Worm (Caenorhabditis elegans) whole organism, L3 larva: ENCODE data around the gene Y75B7B.2.
A peak's percentile ranks its signal among the peaks of the same experiment; 100 is the strongest.

Experiments used
- ZK546.5 ChIP-seq: sonication (generic microtip); optimal IDR thresholded peaks from 2 replicates; lab custom pipeline; 2017; ENCODE audit warnings: missing biosample characterization, missing genetic modification characterization
- ceh-16 ChIP-seq: sonication (generic microtip); optimal IDR thresholded peaks from 2 replicates; lab custom pipeline; 2017; ENCODE audit warnings: missing biosample characterization, missing genetic modification characterization
- ceh-9 ChIP-seq: sonication (generic microtip); optimal IDR thresholded peaks from 2 replicates; lab custom pipeline; 2018; ENCODE audit warnings: missing biosample characterization, missing genetic modification characterization
- daf-12 ChIP-seq: fragments of 150-350 bp; optimal IDR thresholded peaks from 2 replicates; lab custom pipeline; 2014; ENCODE audit warnings: missing biosample characterization, missing genetic modification reagents, missing genetic modification characterization
- egl-5 ChIP-seq: fragments of 150-350 bp; optimal IDR thresholded peaks from 2 replicates; lab custom pipeline; 2017; ENCODE audit warnings: missing biosample characterization, missing genetic modification reagents, missing genetic modification characterization, inconsistent platforms
- elt-1 ChIP-seq: fragments of 150-350 bp; optimal IDR thresholded peaks from 2 replicates; lab custom pipeline; 2014; ENCODE audit warnings: missing biosample characterization, missing genetic modification characterization
- elt-2 ChIP-seq: sonication (generic microtip); optimal IDR thresholded peaks from 2 replicates; lab custom pipeline; 2016; ENCODE audit warnings: missing genetic modification reagents, mild to moderate bottlenecking, missing genetic modification characterization, missing compliant biosample characterization
- elt-3 ChIP-seq, 3 experiments: fragments of 150-350 bp in 1 of 3; sonication (generic microtip) in 2 of 3; optimal IDR thresholded peaks; 2 replicates in 2 of 3; 4 replicates in 1 of 3; lab custom pipeline; 2014 to 2017; ENCODE audit warnings: missing biosample characterization in 3 of 3, missing genetic modification characterization in 3 of 3
- eor-1 ChIP-seq, 2 experiments: fragments of 150-350 bp; optimal IDR thresholded peaks; 2 replicates each; lab custom pipeline; 2014 to 2018; ENCODE audit warnings: missing biosample characterization in 2 of 2, missing genetic modification characterization in 2 of 2
- fkh-10 ChIP-seq: sonication (generic microtip); optimal IDR thresholded peaks from 2 replicates; lab custom pipeline; 2017; ENCODE audit warnings: missing biosample characterization, missing genetic modification reagents, missing genetic modification characterization
- fkh-2 ChIP-seq: fragments of 150-350 bp; optimal IDR thresholded peaks from 2 replicates; lab custom pipeline; 2014; ENCODE audit warnings: missing biosample characterization, missing genetic modification reagents, missing genetic modification characterization
- fos-1 ChIP-seq: fragments of 150-350 bp; optimal IDR thresholded peaks from 2 replicates; lab custom pipeline; 2014; ENCODE audit warnings: missing biosample characterization, missing genetic modification characterization
- hmg-11 ChIP-seq: sonication (generic microtip); optimal IDR thresholded peaks from 2 replicates; lab custom pipeline; 2016; ENCODE audit warnings: missing genetic modification characterization, missing compliant biosample characterization
- lin-15B ChIP-seq: fragments of 150-350 bp; optimal IDR thresholded peaks from 2 replicates; lab custom pipeline; 2014; ENCODE audit warnings: missing biosample characterization, missing genetic modification characterization
- lin-39 ChIP-seq: fragments of 150-350 bp; optimal IDR thresholded peaks from 2 replicates; lab custom pipeline; 2018; ENCODE audit warnings: missing biosample characterization, missing genetic modification reagents, missing genetic modification characterization
- lsy-12 ChIP-seq: sonication (generic microtip); optimal IDR thresholded peaks from 2 replicates; lab custom pipeline; 2016; ENCODE audit warnings: mild to moderate bottlenecking, missing genetic modification characterization, missing compliant biosample characterization
- mdl-1 ChIP-seq: fragments of 150-350 bp; optimal IDR thresholded peaks from 2 replicates; lab custom pipeline; 2014; ENCODE audit warnings: missing biosample characterization, missing genetic modification characterization
- mml-1 ChIP-seq: fragments of 150-350 bp; sonication (generic microtip); optimal IDR thresholded peaks from 3 replicates; lab custom pipeline; 2014; ENCODE audit warnings: missing biosample characterization, missing genetic modification characterization
- nfya-1 ChIP-seq: sonication (generic microtip); optimal IDR thresholded peaks from 2 replicates; lab custom pipeline; 2017; ENCODE audit warnings: missing genetic modification characterization, mild to moderate bottlenecking, missing compliant biosample characterization, antibody characterized with exemption, moderate library complexity; ENCODE audit not compliant: insufficient read depth
- nhr-12 ChIP-seq: fragments of 150-350 bp; optimal IDR thresholded peaks from 2 replicates; lab custom pipeline; 2014; ENCODE audit warnings: missing biosample characterization, missing genetic modification characterization
- nhr-23 ChIP-seq: fragments of 150-350 bp; optimal IDR thresholded peaks from 2 replicates; lab custom pipeline; 2014; ENCODE audit warnings: missing biosample characterization, missing genetic modification reagents, missing genetic modification characterization
- nhr-25 ChIP-seq: sonication (generic microtip); optimal IDR thresholded peaks from 2 replicates; lab custom pipeline; 2017; ENCODE audit warnings: missing biosample characterization, missing genetic modification characterization
- nhr-28 ChIP-seq: fragments of 150-350 bp; optimal IDR thresholded peaks from 2 replicates; lab custom pipeline; 2014; ENCODE audit warnings: missing biosample characterization, missing genetic modification characterization
- nhr-43 ChIP-seq: sonication (generic microtip); optimal IDR thresholded peaks from 2 replicates; lab custom pipeline; 2016; ENCODE audit warnings: mild to moderate bottlenecking, missing genetic modification characterization, missing compliant biosample characterization; ENCODE audit not compliant: poor library complexity, severe bottlenecking
- nhr-67 ChIP-seq: fragments of 150-350 bp; optimal IDR thresholded peaks from 2 replicates; lab custom pipeline; 2014; ENCODE audit warnings: missing biosample characterization, missing genetic modification characterization
- nhr-76 ChIP-seq: fragments of 150-350 bp; sonication (generic microtip); optimal IDR thresholded peaks from 5 replicates; lab custom pipeline; 2014; ENCODE audit warnings: missing biosample characterization, missing genetic modification characterization
- nhr-77 ChIP-seq: fragments of 150-350 bp; optimal IDR thresholded peaks from 2 replicates; lab custom pipeline; 2014; ENCODE audit warnings: missing biosample characterization, missing genetic modification characterization
- pqm-1 ChIP-seq: fragments of 150-350 bp; optimal IDR thresholded peaks from 2 replicates; lab custom pipeline; 2017; ENCODE audit warnings: missing biosample characterization, missing genetic modification characterization, inconsistent platforms
- sea-2 ChIP-seq: fragments of 150-350 bp; sonication (generic microtip); optimal IDR thresholded peaks from 4 replicates; lab custom pipeline; 2014; ENCODE audit warnings: missing biosample characterization, missing genetic modification reagents, missing genetic modification characterization
- skn-1 ChIP-seq: fragments of 150-350 bp; optimal IDR thresholded peaks from 2 replicates; lab custom pipeline; 2014; ENCODE audit warnings: missing biosample characterization, missing genetic modification characterization
- snpc-4 ChIP-seq: fragments of 150-350 bp; optimal IDR thresholded peaks from 2 replicates; lab custom pipeline; 2014; ENCODE audit warnings: missing biosample characterization, missing genetic modification characterization
- tbx-2 ChIP-seq: sonication (generic microtip); optimal IDR thresholded peaks from 2 replicates; lab custom pipeline; 2016; ENCODE audit warnings: mild to moderate bottlenecking, missing genetic modification characterization, missing compliant biosample characterization
- unc-62 ChIP-seq: fragments of 150-350 bp; sonication (generic microtip); optimal IDR thresholded peaks from 4 replicates; lab custom pipeline; 2014; ENCODE audit warnings: missing biosample characterization, missing genetic modification reagents, missing genetic modification characterization
- ztf-4 ChIP-seq: fragments of 150-350 bp; optimal IDR thresholded peaks from 2 replicates; lab custom pipeline; 2014; ENCODE audit warnings: missing biosample characterization, missing genetic modification characterization

Gene Y75B7B.2

DNA sequence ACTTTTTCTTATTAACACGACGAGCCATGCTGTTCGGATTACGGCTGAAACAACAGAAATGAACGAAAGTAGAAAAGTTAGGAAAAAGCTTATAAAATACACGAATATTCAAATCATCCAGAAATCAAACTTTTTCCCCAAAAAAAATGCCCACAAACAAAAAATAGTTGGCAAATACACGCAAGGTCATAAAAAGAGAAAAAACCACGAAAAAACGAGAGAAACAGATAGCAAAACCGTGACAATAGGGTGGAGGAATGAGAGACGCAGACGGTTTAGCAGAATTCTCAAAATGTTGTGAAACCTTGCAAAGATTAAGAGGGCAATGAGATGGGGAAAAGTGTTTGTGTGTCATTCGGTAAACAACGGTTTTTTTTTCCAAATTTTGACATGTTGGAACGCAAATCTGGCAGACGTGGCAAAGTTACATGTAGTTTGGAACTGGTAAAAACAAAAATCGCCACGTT is 9.9 kb upstream of the Y75B7B.2 start, which contains the start of gene tank-1:
TSS of gene tank-1 (minus strand) at position 51 of the 467 bp plus-strand sequence.
- TF ChIP-seq nhr-23 (tag; lab: Kevin White, UChicago) (no peak), ZK546.5 (no peak), eor-1 (tag; optimal IDR thresholded peaks at IDR 0.05; lab: Kevin White, UChicago) (no peak), pqm-1 (tag; lab: Kevin White, UChicago) (peak; percentile 50), lin-39 (tag; lab: Kevin White, UChicago) (peak; percentile 14), nhr-77 (tag; lab: Kevin White, UChicago) (no peak), hmg-11 (tag; lab: Kevin White, UChicago) (peak; percentile 48), nhr-43 (tag; lab: Kevin White, UChicago) (no peak), nhr-67 (tag; lab: Kevin White, UChicago) (no peak), lsy-12 (tag; lab: Kevin White, UChicago) (no peak), mdl-1 (no peak), nhr-25 (peak; percentile 74), fkh-2 (tag; lab: Kevin White, UChicago) (no peak), elt-1 (tag; lab: Kevin White, UChicago) (no peak), sea-2 (GFP tag; lab: Kevin White, UChicago) (no peak), elt-2 (tag; lab: Kevin White, UChicago) (peak; percentile 11), ztf-4 (tag; lab: Kevin White, UChicago) (no peak), nhr-28 (tag; lab: Kevin White, UChicago) (no peak), ceh-16 (tag; lab: Kevin White, UChicago) (no peak), nhr-76 (tag; lab: Kevin White, UChicago) (no peak), daf-12 (no peak), egl-5 (tag; lab: Kevin White, UChicago) (peak; percentile 91)

DNA sequence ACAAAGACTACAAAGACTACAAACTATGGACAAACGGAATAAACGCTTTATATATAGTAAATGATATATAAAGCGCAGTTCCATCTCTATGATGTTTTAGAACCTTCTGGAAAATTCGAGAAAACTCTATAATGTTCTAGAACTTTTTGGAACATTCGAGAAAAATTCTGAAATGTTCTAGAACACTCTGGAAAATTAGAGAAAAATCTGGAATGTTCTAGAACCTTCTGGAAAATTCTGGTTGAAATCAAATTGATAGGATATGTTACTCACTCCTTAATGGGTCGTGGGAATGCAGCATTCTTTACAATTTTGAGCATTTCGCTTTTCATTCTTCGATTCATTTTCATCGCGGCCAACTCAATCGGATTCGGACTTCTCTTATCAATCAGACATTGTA is 2.7 kb upstream of the Y75B7B.2 start:
- TF ChIP-seq nhr-12 (tag; lab: Kevin White, UChicago) (no peak), fos-1 (tag; lab: Kevin White, UChicago) (no peak), sea-2 (GFP tag; lab: Kevin White, UChicago) (no peak), elt-3 (tag; optimal IDR thresholded peaks at IDR 0.05; lab: Kevin White, UChicago) (no peak), hmg-11 (tag; lab: Kevin White, UChicago) (no peak), nhr-67 (tag; lab: Kevin White, UChicago) (no peak), unc-62 (GFP tag; lab: Kevin White, UChicago) (no peak), nhr-76 (tag; lab: Kevin White, UChicago) (no peak), ceh-9 (tag; lab: Kevin White, UChicago) (no peak), tbx-2 (tag; lab: Kevin White, UChicago) (no peak)

DNA sequence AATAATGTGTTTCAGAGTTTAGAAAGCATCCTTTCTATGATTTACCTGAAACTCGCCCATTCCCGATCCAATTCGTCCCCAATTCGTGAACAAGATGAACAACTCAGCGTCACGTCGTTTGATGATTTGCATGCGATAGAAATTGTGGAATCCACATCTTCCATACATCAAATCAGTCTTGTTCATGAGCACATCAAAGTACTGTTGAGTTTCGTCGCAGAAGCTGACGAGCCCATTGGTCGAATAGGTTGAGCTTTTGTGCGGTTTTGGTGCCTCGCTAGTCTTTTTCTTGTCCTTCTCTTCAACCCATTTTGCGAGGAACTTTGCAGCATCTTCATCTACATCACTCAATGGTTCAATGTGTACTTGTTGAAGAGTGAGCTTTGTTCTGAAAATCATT is 2.1 kb upstream of the Y75B7B.2 start:
- TF ChIP-seq nhr-76 (tag; lab: Kevin White, UChicago) (no peak), nfya-1 (tag; lab: Kevin White, UChicago) (no peak), nhr-43 (tag; lab: Kevin White, UChicago) (no peak), nhr-77 (tag; lab: Kevin White, UChicago) (no peak), pqm-1 (tag; lab: Kevin White, UChicago) (no peak), skn-1 (tag; lab: Kevin White, UChicago) (no peak), elt-1 (tag; lab: Kevin White, UChicago) (no peak), lin-15B (tag; lab: Kevin White, UChicago) (no peak), lin-39 (tag; lab: Kevin White, UChicago) (no peak)

DNA sequence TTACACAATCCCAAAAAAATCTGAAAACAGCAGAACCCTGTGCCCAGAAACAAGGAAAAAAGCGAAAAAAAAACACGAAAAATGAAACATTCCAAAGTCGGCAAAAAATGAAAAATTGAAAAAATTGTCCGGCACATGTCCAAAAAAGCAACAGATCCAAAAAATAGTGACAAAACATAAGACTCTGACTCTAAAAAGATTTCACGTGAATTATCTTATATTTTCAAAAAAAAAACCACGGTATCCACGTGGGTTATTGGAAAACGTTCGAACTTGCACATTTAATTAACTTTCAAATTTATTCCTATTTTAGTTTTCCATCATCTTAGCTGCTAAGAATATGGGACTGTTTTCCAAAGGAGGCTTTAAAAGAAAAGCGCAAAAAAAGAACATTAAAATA is 5.2 kb downstream of the Y75B7B.2 start, which contains the start of gene Y75B7B.1:
TSS of gene Y75B7B.1 (plus strand) at position 301 of the 400 bp plus-strand sequence.
- TF ChIP-seq snpc-4 (tag; lab: Kevin White, UChicago) (no peak), mml-1 (tag; lab: Kevin White, UChicago) (no peak), ceh-16 (tag; lab: Kevin White, UChicago) (no peak), fkh-10 (GFP tag; lab: Kevin White, UChicago) (no peak), nhr-67 (tag; lab: Kevin White, UChicago) (no peak), lin-39 (tag; lab: Kevin White, UChicago) (no peak), ztf-4 (tag; lab: Kevin White, UChicago) (no peak), ZK546.5 (no peak), nhr-12 (tag; lab: Kevin White, UChicago) (no peak), lin-15B (tag; lab: Kevin White, UChicago) (no peak), nhr-28 (tag; lab: Kevin White, UChicago) (no peak)
